Worm (Caenorhabditis elegans): ENCODE measurements around the gene F22F7.8.

DNA sequence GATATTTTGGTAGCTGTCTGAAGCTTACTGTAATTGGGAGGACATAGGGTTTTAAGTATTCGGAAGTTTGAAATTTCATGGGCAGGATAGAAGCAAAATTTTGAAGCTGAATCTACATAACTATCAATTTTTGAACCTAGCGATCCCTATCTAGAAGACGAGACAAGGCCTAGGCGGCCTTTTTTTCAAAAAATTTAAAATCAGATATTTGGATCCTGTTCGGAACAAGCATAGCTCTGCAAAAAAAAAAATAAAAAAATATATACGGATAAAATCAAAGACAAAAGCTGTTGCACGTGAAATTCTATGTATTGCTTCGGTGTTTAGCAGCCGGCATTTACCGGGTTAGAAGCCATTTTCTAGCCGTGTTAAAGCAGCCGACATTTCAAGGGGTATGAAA is 26.6 kb downstream of the F22F7.8 start, which contains the start of gene F36F12.2:
- TF ChIP-seq him-1 (tag; optimal IDR thresholded peaks at IDR 0.05), result no peak
- TF ChIP-seq W03F9.2 (tag; optimal IDR thresholded peaks at IDR 0.05), result no peak
- TF ChIP-seq dao-5 (tag; optimal IDR thresholded peaks at IDR 0.05), result no peak

Data from whole organism, L4/young adult.